Worm (Caenorhabditis elegans) whole organism, dauer: ENCODE data around the gene F21H7.5.

Experiments
- unc-62 ChIP-seq: sonication (generic microtip); optimal IDR thresholded peaks from 2 replicates; lab custom pipeline; 2017; ENCODE audit warnings: missing biosample characterization, missing genetic modification reagents, missing genetic modification characterization

The F21H7.5 gene

DNA sequence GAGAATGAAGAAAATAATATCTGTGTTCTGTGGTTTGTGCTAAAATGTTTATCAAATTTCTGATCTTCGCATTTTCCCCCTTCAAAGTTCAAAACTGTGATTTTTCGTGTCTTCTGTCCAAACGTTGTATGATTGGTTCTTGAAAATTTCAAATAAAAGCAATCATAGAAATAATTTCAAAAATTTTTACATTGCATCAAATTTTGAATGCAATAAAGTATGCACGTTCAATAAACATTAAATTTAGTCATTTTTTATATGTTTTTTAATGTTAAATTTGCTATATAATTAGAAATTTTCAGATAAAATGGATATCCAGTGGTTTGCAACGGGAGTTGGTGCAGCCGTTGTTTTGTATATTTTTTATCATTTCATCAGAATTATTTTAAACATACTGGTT is 13.3 kb upstream of the F21H7.5 start, which contains the start of gene stdh-2:
TSS of gene stdh-2 (plus strand) at position 301 of the 400 bp plus-strand sequence.
- no peak for TF ChIP-seq unc-62 (GFP tag; lab: Kevin White, UChicago)

DNA sequence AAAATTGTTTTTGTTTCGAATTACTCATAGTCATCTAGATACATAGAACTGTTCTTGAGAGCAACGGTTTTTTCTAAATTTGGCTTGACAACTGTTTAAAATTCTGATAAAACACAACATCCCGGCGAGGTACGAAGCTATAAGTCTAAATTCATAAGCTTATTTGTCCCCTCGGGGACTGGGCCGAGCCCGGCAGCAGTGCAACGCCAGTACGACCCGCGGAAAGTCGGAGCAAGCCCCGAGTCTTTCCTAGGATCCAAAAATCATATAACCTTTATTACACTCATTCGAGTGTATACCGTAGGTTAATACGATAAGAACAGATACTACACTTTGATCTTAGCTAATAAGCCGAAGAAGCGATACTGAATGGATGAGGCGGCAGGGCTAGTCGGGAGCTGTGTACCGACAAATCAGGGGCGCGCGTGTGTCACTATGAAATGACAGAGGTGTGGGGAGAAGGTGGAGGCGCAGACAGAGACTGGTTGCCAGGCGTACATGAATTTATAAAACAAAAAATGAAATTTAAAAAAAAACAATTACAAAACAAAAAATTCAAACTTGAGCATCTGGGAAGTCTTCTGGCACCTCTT is 11.7 kb upstream of the F21H7.5 start:
- no peak for TF ChIP-seq unc-62 (GFP tag; lab: Kevin White, UChicago)

DNA sequence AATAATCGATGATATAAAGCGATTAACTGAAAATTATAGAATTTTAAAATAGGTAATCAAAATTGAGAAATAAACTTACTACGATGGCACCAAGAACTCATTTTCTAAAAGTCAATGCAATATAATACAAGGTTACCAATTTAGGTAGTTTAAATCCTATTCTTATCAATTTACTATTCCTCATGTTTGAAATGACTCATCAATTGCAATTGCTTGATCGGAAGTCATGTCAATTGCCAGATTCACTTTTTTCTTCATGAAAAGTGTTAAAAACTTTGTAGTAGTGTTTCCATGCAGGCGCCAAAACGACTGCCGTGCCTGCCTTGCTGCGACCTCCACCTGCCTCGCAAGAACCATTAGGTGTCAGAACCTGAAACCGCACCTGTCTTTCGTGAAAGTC is 10.7 kb upstream of the F21H7.5 start, which contains the start of gene F11A5.13:
TSS of gene F11A5.13 (minus strand) at position 101 of the 400 bp plus-strand sequence.
- TF ChIP-seq unc-62 (GFP tag; lab: Kevin White, UChicago): no peak

DNA sequence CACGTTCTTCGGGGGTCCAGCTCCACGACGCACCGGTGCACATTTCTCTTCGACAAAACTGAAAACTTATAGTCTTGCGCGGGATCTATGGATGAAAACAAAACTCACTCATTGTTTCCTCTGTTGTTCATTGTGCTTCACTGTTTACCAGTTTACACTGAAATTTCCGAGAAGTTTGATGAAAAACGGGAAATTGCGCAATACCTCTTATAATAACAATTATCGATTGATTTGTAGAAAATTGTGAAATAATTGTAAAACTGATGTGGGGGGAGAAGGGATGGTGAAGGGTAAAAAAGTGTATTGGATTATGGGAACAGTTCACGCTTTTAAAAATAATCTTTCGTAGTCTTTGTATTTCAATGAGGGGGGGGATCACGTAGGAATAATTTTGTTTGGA is 7.9 kb upstream of the F21H7.5 start:
- TF ChIP-seq unc-62 (GFP tag; lab: Kevin White, UChicago): no peak

DNA sequence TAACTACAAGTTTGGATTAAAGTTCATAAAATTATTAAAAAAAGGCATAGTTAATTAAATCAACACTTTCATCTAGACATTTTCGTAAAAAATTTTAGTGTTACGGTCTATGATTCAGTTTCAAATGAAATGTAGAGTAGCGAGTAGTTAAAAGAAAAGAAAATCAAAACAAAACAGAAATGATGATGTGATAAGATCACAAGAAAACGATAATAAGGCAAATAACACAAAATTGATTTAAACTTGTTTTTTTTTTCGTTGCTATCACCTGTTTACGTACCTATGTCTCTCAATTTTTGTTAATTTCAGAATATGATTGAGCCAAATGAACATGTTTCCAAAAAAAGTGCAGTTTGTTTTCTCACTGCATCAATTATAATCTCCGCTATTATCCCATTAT is 7.4 kb upstream of the F21H7.5 start, which contains the start of the genes F21H7.2 and F21H7.12:
TSS of gene F21H7.2 (minus strand) at position 101 of the 400 bp plus-strand sequence.
TSS of gene F21H7.12 (plus strand) at position 270 of the 400 bp plus-strand sequence.
- TF ChIP-seq unc-62 (GFP tag; lab: Kevin White, UChicago): no peak

DNA sequence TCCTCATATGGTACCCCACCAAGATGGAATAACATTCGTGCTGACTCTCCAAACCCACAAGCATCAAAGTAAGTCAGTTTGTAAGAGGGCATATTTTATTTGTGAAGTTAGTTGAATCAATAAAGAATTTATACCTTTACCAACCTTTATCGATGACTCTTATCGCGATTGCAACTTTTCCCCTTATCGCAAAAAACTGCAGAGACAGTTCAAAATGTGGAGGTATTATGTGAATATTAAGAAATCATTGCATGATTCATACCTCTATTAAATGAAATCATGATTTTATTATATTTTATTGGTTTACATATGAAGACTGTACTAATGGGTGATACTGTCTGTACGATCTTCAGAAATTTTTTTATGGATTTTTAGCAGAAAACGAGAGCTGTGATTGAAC is 5.1 kb upstream of the F21H7.5 start, which contains the start of gene gst-22:
TSS of gene gst-22 (minus strand) at position 103 of the 400 bp plus-strand sequence.
- no peak for TF ChIP-seq unc-62 (GFP tag; lab: Kevin White, UChicago)

DNA sequence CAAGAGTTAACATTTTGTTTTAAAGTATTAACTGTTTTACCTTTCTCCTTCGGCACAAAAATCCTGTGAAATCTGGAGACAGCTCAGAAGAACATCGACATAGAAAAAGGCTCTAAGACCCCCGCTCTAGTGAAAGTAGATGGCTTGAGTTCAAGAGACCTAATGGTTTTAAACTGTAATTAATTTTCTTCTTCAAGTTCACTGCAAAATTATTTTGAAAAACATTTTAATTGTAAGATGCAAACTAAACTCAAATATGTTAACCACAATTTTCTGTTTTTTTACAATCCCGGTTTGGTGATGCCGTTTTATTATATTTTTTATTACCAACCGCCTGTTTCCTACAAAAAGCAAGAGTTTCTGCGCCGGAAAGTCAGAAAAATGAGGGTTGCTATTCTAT is 3.7 kb upstream of the F21H7.5 start, which contains the start of gene clec-233:
TSS of gene clec-233 (plus strand) at position 301 of the 400 bp plus-strand sequence.
- no peak for TF ChIP-seq unc-62 (GFP tag; lab: Kevin White, UChicago)

DNA sequence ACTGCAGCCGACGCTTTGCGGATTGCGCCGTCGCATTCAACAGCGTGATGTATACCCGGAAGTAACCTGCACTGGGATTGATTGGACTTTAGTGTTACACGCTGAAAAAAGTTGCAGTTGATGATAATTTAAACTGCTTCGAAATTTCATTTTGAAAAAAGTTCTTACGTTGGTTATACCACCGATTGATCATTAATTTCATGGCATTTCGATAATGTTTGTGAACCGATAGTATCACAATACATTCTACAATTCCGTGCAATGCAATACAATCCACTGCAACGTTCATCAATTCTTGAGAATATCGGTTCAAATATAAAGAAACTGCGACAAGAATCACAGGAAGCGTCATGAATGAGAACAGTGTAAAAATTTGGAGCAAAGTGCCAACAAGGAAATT is 2.2 kb upstream of the F21H7.5 start, which contains the start of gene F21H7.3:
TSS of gene F21H7.3 (minus strand) at position 101 of the 400 bp plus-strand sequence.
- TF ChIP-seq unc-62 (GFP tag; lab: Kevin White, UChicago): no peak

DNA sequence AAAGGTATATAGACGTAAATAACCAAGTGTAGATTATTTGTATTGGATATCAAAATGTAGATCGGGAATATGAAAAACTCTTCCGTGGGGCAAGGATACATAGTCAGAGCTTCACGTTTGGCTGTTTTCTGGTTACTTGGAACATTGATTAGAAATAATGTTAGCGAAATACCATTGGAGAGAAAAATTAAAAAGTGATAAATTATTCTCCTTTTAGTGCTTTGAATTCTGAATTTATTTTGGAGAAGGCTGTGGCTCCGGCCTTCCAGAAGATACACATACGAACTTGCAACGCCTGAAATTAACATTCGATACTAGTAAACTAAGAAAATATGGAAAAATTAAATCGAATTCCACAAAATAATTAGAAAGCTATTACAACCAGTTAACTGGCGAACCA is 1.7 kb upstream of the F21H7.5 start, which contains the start of gene srh-98:
TSS of gene srh-98 (minus strand) at position 101 of the 400 bp plus-strand sequence.
- TF ChIP-seq unc-62 (GFP tag; lab: Kevin White, UChicago): no peak

DNA sequence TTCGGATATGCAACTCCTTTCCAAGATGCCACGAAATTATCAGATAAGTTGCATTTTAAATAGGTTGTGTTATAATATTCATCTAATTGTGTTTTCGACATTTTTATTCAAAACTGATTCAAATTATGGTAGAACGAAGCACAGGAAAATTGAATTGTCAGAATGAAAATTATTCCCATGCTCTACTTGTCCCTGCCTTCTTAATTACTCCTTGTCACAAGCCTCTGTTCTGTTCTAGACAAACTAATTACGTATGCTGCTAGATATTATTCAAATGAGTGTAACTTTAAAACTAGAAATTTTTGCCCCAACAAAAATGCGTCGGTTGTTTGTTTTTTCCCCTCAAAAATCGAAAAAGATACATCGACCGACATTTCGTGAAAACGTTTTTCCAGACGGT is 6.8 kb downstream of the F21H7.5 start, which contains the start of gene srh-104:
TSS of gene srh-104 (minus strand) at position 101 of the 400 bp plus-strand sequence.
- no peak for TF ChIP-seq unc-62 (GFP tag; lab: Kevin White, UChicago)

DNA sequence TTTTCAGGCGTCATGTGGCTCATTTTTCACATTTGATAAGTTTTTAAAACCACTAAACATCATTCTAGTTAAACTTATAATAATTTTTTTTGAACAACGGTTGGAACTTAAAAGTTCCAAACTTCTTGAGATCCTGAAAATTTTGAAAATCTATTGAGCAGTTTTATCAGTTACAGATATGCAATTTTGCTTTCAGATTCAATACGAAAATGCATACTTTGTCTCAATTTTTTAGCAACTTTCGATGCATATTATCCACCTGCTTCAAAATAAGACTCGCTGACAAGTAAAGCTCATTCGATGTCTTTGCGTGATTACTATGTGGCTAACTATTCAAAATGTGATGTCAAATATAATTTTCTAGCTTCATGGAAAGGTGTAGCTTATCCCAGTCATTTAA is 9.3 kb downstream of the F21H7.5 start, which contains the start of gene srh-95:
TSS of gene srh-95 (plus strand) at position 301 of the 400 bp plus-strand sequence.
- no peak for TF ChIP-seq unc-62 (GFP tag; lab: Kevin White, UChicago)

DNA sequence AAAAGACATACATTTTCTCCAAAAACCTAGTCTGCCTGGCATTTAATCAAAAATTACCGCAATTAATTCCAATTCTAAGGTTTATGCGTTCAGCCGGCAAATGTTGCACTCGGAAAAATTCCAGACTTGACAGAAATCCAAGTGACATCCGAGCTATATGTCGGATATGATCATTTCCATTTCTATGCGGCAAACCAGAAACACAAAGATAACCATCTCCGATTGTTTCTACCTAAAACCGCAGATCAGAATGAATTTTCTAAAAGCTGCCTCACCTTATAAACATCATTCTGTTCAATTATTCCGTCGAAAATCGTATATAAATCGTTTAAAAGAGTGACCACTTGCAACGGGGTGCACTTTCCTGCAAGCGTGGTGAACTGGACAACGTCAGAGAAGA is 11.8 kb downstream of the F21H7.5 start:
- TF ChIP-seq unc-62 (GFP tag; lab: Kevin White, UChicago): no peak

DNA sequence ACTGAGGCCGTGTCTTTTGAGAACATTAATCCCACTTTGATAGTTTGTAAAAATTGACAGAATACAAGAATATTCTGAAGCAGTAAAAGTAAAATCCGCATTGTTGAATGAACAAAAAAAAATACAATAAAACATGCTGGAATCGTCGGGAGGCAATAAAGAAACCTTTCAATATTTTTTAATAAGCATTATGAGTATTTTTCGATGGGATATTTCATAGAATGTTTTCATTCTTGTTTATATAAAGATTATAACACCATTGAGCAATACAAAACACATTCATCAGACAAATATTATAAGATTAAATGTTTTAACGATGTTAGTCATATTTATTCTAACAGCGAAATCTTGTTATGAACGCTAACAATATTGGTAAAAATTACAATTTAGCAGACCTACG is 16.4 kb downstream of the F21H7.5 start, which contains the start of gene gcy-20:
TSS of gene gcy-20 (minus strand) at position 101 of the 400 bp plus-strand sequence.
- TF ChIP-seq unc-62 (GFP tag; lab: Kevin White, UChicago): no peak

DNA sequence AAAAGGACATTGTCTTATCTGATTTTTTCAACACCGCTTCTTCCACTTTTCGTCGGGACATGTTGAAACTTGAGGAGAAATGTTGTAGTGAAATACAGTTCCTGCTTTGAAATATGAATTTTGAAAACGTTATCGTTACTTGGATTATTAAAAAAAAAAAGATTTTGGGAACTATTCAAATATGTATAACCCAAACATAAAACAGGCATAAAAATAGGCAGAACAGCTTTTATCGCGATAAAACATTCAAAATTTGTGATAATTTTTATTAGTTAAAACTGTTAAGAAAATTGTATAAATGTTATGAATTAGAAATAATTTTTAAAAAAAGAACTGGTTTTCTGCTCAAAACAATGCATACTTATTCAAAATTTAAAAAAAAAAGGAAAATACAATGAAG is 19.1 kb downstream of the F21H7.5 start, which contains the start of gene bgnt-1.3:
TSS of gene bgnt-1.3 (minus strand) at position 101 of the 400 bp plus-strand sequence.
- TF ChIP-seq unc-62 (GFP tag; lab: Kevin White, UChicago): no peak

DNA sequence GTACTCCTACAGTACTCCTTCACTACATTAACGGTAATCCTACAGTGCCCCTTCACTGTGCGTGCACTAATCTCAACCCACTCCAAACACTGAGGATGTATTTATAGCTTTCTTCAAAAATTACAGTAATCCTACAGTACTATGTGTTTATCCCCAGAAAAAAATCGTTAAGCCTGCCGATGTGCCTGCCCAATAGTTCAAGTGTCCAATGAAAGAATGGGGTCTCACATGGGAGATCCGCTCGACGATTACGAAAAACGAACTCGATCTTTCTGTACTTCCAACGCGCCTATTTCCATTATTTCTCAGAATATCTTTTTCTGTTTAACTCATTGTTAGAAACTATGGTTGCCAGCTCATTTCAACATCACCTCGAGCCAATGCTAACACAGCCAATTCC is 20.8 kb downstream of the F21H7.5 start, which contains the start of gene nhr-218:
TSS of gene nhr-218 (plus strand) at position 301 of the 400 bp plus-strand sequence.
- no peak for TF ChIP-seq unc-62 (GFP tag; lab: Kevin White, UChicago)

DNA sequence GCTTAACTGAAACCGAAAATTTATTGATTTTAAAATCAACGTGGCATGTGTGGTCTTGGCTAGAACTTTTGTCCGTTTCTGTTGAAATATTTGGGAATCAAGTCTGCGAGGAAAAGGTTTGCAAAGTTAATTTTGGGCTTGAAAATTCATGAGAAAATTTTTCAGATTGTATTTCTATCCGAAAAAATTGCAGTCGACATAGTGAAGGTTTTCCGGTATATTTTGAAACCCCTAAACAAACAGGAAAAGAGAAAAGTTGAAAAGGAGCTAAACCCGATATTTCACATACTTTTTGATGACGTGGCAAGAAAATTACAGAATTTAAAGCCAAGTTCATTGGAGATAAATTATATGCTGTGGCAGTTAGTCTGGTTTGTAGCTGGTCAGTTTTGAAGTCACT is 22.4 kb downstream of the F21H7.5 start, which contains the start of gene nhr-127:
TSS of gene nhr-127 (plus strand) at position 301 of the 400 bp plus-strand sequence.
- no peak for TF ChIP-seq unc-62 (GFP tag; lab: Kevin White, UChicago)
